Fruit fly (Drosophila melanogaster) ovary, adult (tissue): ENCODE measurements around the gene Catsup.

Experiments
- CG17801 ChIP-seq: fragments of 200-800 bp; optimal IDR thresholded peaks from 2 replicates; lab custom pipeline; 2019; ENCODE audit warnings: missing biosample characterization, mild to moderate bottlenecking, missing genetic modification characterization, moderate library complexity; ENCODE audit not compliant: partially characterized antibody

The Catsup gene

DNA sequence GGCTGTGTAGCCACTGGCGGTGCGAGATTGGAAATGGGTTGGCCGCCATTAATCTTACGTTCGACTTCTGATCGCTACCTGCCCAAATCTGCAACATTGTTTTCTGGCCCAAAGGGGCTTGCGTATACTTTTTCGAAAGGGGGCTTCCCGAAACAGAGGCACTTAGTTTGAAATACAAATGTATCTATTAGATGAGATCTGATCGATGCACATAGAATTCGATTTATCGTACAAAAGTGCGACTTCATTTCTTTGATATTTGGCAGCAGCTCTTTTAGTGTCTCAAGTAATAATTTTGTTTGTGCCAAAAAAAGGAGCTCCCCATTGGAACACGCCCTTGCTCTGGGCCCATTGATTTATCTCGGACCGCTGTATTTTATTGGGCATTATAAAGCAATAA, 30.1 kb downstream of the Catsup start:
- no peak for TF ChIP-seq CG17801 (GFP tag; lab: Kevin White, UChicago)

DNA sequence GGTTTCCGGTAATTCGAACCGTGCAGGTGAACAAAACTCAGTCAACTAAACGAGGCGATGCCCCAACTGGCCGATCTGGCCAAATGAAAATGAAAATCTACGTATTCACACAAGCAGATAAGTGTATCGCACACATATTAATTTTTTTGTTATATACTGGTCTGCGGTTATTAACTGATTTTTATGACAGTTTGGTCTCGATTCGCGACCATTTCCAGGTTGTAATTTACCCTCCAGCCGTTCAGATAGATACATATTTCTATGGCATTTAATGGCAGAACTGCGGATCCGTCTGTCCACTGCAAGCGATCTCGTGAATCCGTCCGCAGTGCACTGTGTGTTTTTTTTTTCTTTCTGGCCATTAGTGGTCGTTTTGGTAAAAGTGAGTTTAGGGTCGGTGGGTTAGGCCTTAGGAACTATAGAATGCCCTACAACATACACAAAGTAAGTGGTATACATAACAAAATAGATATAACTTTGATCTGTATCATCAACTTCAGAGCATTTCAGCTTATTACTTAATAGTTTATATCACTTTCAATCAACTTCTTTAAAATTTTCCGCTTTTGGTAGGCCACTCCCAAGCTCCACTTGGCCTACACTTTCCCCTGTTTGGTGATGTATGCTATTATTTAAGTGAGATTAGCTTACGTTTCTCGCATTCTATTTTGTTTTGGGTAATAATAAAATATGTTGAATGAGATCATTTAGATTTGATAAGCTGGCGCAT, 32.6 kb downstream of the Catsup start, which contains the start of gene CG17572:
Gene CG17572, minus strand, starts transcription at position 51 of the 730 bp plus-strand sequence.
- no peak for TF ChIP-seq CG17801 (GFP tag; lab: Kevin White, UChicago)

- no peak for TF ChIP-seq CG17801 (GFP tag; lab: Kevin White, UChicago)
Measured at dm6 chr2L:19078928-19079327, 37.3 kb downstream of the Catsup start, which contains the start of gene CG10700. Gene CG10700, minus strand, starts transcription at chr2L:19079028.

dm6 chr2L:19079742-19080141, 38.1 kb downstream of the Catsup start:
- no peak for TF ChIP-seq CG17801 (GFP tag; lab: Kevin White, UChicago)

DNA sequence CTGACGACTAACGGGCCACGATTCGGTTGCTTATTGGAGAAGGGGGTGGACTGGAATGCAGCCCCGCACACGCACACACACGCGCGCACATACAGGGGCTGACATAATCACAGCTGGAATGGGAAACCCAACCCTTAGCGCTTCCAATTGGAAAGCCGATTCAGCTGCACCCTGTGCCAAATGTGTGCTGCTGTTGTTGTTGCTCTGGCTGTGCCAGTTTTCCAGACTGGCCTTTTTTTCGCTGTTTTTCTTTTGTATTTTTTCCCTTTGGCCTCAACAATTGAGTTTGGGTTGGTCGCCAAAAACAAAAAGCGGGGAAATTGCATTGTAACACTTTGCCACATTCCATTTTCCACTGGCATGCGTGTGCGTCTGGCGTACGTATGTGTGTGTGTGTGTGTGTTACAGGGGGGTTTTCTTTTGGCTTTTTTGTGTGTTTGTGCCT, 41.7 kb downstream of the Catsup start:
- no peak for TF ChIP-seq CG17801 (GFP tag; lab: Kevin White, UChicago)

DNA sequence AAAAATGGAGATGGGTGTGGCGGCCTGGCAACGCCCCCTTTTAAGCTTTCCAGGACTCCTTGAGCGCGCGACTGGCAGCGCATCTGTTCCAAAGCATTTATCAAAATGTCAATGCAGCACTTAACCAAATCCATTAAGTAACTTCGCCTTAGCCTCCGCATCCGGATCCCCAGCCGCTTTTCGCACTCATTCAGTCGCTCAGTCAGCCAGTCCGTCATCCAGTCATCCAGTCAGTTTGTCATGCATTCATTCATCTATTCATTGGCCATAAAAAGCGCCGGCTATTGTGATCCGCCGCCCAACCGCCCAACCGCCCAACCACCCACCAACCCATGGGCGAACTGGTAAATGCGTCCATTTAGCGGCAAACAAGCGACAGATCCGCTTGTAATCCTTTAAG, 47.2 kb downstream of the Catsup start:
- no peak for TF ChIP-seq CG17801 (GFP tag; lab: Kevin White, UChicago)

- no peak for TF ChIP-seq CG17801 (GFP tag; lab: Kevin White, UChicago)
Measured at dm6 chr2L:19089385-19089784, 47.7 kb downstream of the Catsup start.
